Worm (Caenorhabditis elegans): Measurements from ENCODE around the gene mel-32.

Gene mel-32

ce11 chrIII:6462610-6463009 is 19.8 kb upstream of the mel-32 start, which contains the start of gene T26A5.8 (continued):
- no peak for TF ChIP-seq nhr-77 (tag; optimal IDR thresholded peaks at IDR 0.05)
- TF ChIP-seq egl-27 (tag; optimal IDR thresholded peaks at IDR 0.05): no peak
- TF ChIP-seq irx-1 (tag; optimal IDR thresholded peaks at IDR 0.05): no peak
- TF ChIP-seq alr-1 (tag; optimal IDR thresholded peaks at IDR 0.05; ENCODE audit: borderline replicate concordance): no peak
- TF ChIP-seq lin-13 (GFP tag; optimal IDR thresholded peaks at IDR 0.05): no peak
- no peak for TF ChIP-seq fos-1 (tag; optimal IDR thresholded peaks at IDR 0.05)
- TF ChIP-seq lin-14 (GFP tag; optimal IDR thresholded peaks at IDR 0.05): no peak
- TF ChIP-seq nhr-85 (tag): peak; percentile 9
- TF ChIP-seq ztf-4 (tag; optimal IDR thresholded peaks at IDR 0.05): peak; percentile 66
- TF ChIP-seq nhr-71 (tag; optimal IDR thresholded peaks at IDR 0.05): peak; percentile 56
- TF ChIP-seq nhr-90 (tag; optimal IDR thresholded peaks at IDR 0.05; ENCODE audit: poor library complexity): peak; percentile 12
- no peak for TF ChIP-seq pqm-1 (tag; optimal IDR thresholded peaks at IDR 0.05)
- TF ChIP-seq vab-15 (tag; optimal IDR thresholded peaks at IDR 0.05): no peak
- no peak for TF ChIP-seq F16B12.6 (tag; optimal IDR thresholded peaks at IDR 0.05)
- TF ChIP-seq Y116A8C.19 (tag; optimal IDR thresholded peaks at IDR 0.05; ENCODE audit: borderline replicate concordance): no peak
- TF ChIP-seq efl-3 (GFP tag; optimal IDR thresholded peaks at IDR 0.05): no peak
- peak; percentile 1 for TF ChIP-seq elt-2 (tag; optimal IDR thresholded peaks at IDR 0.05)
- no peak for TF ChIP-seq tbx-2 (tag; optimal IDR thresholded peaks at IDR 0.05)
- no peak for TF ChIP-seq aly-2 (tag; optimal IDR thresholded peaks at IDR 0.05)
- no peak for TF ChIP-seq unc-86 (tag; optimal IDR thresholded peaks at IDR 0.05)
- TF ChIP-seq ets-5 (GFP tag; IDR thresholded peaks at IDR 0.05): no peak
- TF ChIP-seq jun-1 (tag; optimal IDR thresholded peaks at IDR 0.05): no peak
- TF ChIP-seq fkh-8 (tag; optimal IDR thresholded peaks at IDR 0.05): no peak
- no peak for TF ChIP-seq elt-3 (tag; optimal IDR thresholded peaks at IDR 0.05)
- TF ChIP-seq aha-1 (tag; optimal IDR thresholded peaks at IDR 0.05): no peak
- TF ChIP-seq ama-1 (optimal IDR thresholded peaks at IDR 0.05): peak; percentile 68
- TF ChIP-seq ceh-88 (GFP tag; IDR thresholded peaks at IDR 0.05): no peak
- peak; percentile 11 for TF ChIP-seq nhr-47 (tag; optimal IDR thresholded peaks at IDR 0.05)

DNA sequence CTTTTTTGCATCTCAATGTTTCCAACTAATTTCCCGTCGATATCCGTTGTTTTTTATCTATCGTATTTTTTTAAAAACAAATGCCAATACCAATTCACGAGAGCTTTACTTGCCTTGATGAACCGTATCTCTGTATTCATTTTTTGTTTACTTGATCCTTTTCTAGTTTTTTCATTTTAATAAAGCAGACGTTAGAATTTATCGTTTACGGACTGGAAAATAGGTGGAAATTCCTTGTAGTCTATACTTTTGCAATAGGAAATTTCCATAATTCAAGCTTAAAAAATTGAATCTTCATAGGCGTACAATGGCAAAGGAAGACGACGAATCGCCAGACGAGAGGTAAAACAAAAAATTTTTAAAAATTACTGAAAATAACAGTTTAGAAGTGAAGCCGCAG is 17.0 kb upstream of the mel-32 start, which contains the start of gene algn-1:
Gene algn-1, plus strand, starts transcription at position 301 of the 400 bp plus-strand sequence.
- no peak for TF ChIP-seq swsn-7 (tag; optimal IDR thresholded peaks at IDR 0.05)
- TF ChIP-seq egl-13 (tag; optimal IDR thresholded peaks at IDR 0.05): no peak
- TF ChIP-seq grh-1 (GFP tag; IDR thresholded peaks at IDR 0.05): no peak
- no peak for TF ChIP-seq vab-15 (tag; optimal IDR thresholded peaks at IDR 0.05)
- no peak for TF ChIP-seq ceh-63 (GFP tag; optimal IDR thresholded peaks at IDR 0.05)
- TF ChIP-seq hlh-4 (tag; optimal IDR thresholded peaks at IDR 0.05): no peak
- TF ChIP-seq irx-1 (tag; optimal IDR thresholded peaks at IDR 0.05): no peak
- no peak for TF ChIP-seq ceh-8 (GFP tag; optimal IDR thresholded peaks at IDR 0.05)
- no peak for TF ChIP-seq nhr-237 (tag; optimal IDR thresholded peaks at IDR 0.05)
- no peak for TF ChIP-seq snu-23 (GFP tag; optimal IDR thresholded peaks at IDR 0.05)
- no peak for TF ChIP-seq hlh-17 (GFP tag; optimal IDR thresholded peaks at IDR 0.05; ENCODE audit: borderline replicate concordance)
- no peak for TF ChIP-seq dpl-1 (GFP tag; optimal IDR thresholded peaks at IDR 0.05)
- no peak for TF ChIP-seq hpl-2 (GFP tag; optimal IDR thresholded peaks at IDR 0.05)
- no peak for TF ChIP-seq rnt-1 (tag; optimal IDR thresholded peaks at IDR 0.05)
- no peak for TF ChIP-seq lir-3 (tag; optimal IDR thresholded peaks at IDR 0.05; ENCODE audit: poor library complexity)
- no peak for TF ChIP-seq aha-1 (tag; optimal IDR thresholded peaks at IDR 0.05)
- no peak for TF ChIP-seq alr-1 (tag; optimal IDR thresholded peaks at IDR 0.05; ENCODE audit: borderline replicate concordance)
- TF ChIP-seq C34B4.2 (tag; optimal IDR thresholded peaks at IDR 0.05): no peak
- TF ChIP-seq zip-4 (GFP tag; optimal IDR thresholded peaks at IDR 0.05): no peak
- TF ChIP-seq egl-27 (tag; optimal IDR thresholded peaks at IDR 0.05): no peak

All from whole organism, L1 larva.